Worm (Caenorhabditis elegans) whole organism, L2 larva: ENCODE data around the gene W06D11.3.

Source experiments
- C34F6.9 ChIP-seq: fragments of 150-350 bp; optimal IDR thresholded peaks from 2 replicates; lab custom pipeline; 2014; ENCODE audit warnings: missing biosample characterization, missing genetic modification characterization
- F13H6.1 ChIP-seq: sonication (generic microtip); optimal IDR thresholded peaks from 2 replicates; lab custom pipeline; 2016; ENCODE audit warnings: missing genetic modification characterization, missing compliant biosample characterization
- R02D3.7 ChIP-seq: fragments of 150-350 bp; optimal IDR thresholded peaks from 2 replicates; lab custom pipeline; 2014; ENCODE audit warnings: missing biosample characterization, missing genetic modification characterization
- alr-1 ChIP-seq: fragments of 150-350 bp; optimal IDR thresholded peaks from 2 replicates; lab custom pipeline; 2014; ENCODE audit warnings: missing biosample characterization, missing genetic modification characterization
- aly-2 ChIP-seq: fragments of 150-350 bp; optimal IDR thresholded peaks from 2 replicates; lab custom pipeline; 2014; ENCODE audit warnings: missing biosample characterization, missing genetic modification characterization
- ama-1 ChIP-seq: fragments of 150-350 bp; optimal IDR thresholded peaks from 2 replicates; lab custom pipeline; 2018; ENCODE audit warnings: inconsistent platforms
- ceh-16 ChIP-seq: fragments of 150-350 bp; optimal IDR thresholded peaks from 2 replicates; lab custom pipeline; 2014; ENCODE audit warnings: missing biosample characterization, missing genetic modification characterization
- ceh-82 ChIP-seq: fragments of 150-350 bp; optimal IDR thresholded peaks from 2 replicates; lab custom pipeline; 2014; ENCODE audit warnings: missing biosample characterization, missing genetic modification characterization
- crh-2 ChIP-seq: sonication (generic microtip); optimal IDR thresholded peaks from 2 replicates; lab custom pipeline; 2017; ENCODE audit warnings: missing biosample characterization, missing genetic modification characterization
- dmd-4 ChIP-seq: sonication (generic microtip); optimal IDR thresholded peaks from 2 replicates; lab custom pipeline; 2017; ENCODE audit warnings: missing biosample characterization, missing genetic modification characterization
- egl-27 ChIP-seq: sonication (generic microtip); optimal IDR thresholded peaks from 3 replicates; lab custom pipeline; 2017; ENCODE audit warnings: missing biosample characterization, missing genetic modification reagents, missing genetic modification characterization
- elt-1 ChIP-seq: fragments of 150-350 bp; optimal IDR thresholded peaks from 2 replicates; lab custom pipeline; 2014; ENCODE audit warnings: missing biosample characterization, missing genetic modification characterization
- elt-3 ChIP-seq: sonication (generic microtip); optimal IDR thresholded peaks from 2 replicates; lab custom pipeline; 2017; ENCODE audit warnings: missing biosample characterization, missing genetic modification characterization
- fos-1 ChIP-seq: fragments of 150-350 bp; optimal IDR thresholded peaks from 2 replicates; lab custom pipeline; 2014; ENCODE audit warnings: missing biosample characterization, missing genetic modification characterization
- gmeb-1 ChIP-seq: fragments of 150-350 bp; optimal IDR thresholded peaks from 2 replicates; lab custom pipeline; 2014; ENCODE audit warnings: missing biosample characterization, missing genetic modification characterization
- lin-11 ChIP-seq: fragments of 150-350 bp; sonication (generic microtip); optimal IDR thresholded peaks from 2 replicates; lab custom pipeline; 2014; ENCODE audit warnings: missing biosample characterization, missing genetic modification characterization, inconsistent platforms, mixed read lengths
- lin-13 ChIP-seq: fragments of 150-350 bp; optimal IDR thresholded peaks from 2 replicates; lab custom pipeline; 2014; ENCODE audit warnings: missing biosample characterization, missing genetic modification reagents, missing genetic modification characterization
- lin-39 ChIP-seq: fragments of 150-350 bp; optimal IDR thresholded peaks from 2 replicates; lab custom pipeline; 2014; ENCODE audit warnings: missing biosample characterization, missing genetic modification reagents, missing genetic modification characterization
- mab-5 ChIP-seq: fragments of 150-350 bp; optimal IDR thresholded peaks from 2 replicates; lab custom pipeline; 2014; ENCODE audit warnings: missing biosample characterization, missing genetic modification characterization
- mbf-1 ChIP-seq: sonication (generic microtip); optimal IDR thresholded peaks from 2 replicates; lab custom pipeline; 2017; ENCODE audit warnings: missing biosample characterization, missing genetic modification characterization
- nhr-10 ChIP-seq: sonication (generic microtip); optimal IDR thresholded peaks from 2 replicates; lab custom pipeline; 2017; ENCODE audit warnings: missing biosample characterization, missing genetic modification characterization
- nhr-11 ChIP-seq: fragments of 150-350 bp; optimal IDR thresholded peaks from 2 replicates; lab custom pipeline; 2014; ENCODE audit warnings: missing biosample characterization, missing genetic modification characterization
- nhr-129 ChIP-seq: fragments of 150-350 bp; optimal IDR thresholded peaks from 2 replicates; lab custom pipeline; 2014; ENCODE audit warnings: missing biosample characterization, missing genetic modification characterization
- nhr-21 ChIP-seq: fragments of 150-350 bp; optimal IDR thresholded peaks from 2 replicates; lab custom pipeline; 2014; ENCODE audit warnings: missing biosample characterization, missing genetic modification characterization
- nhr-23 ChIP-seq: fragments of 150-350 bp; optimal IDR thresholded peaks from 2 replicates; lab custom pipeline; 2014; ENCODE audit warnings: missing biosample characterization, missing genetic modification reagents, missing genetic modification characterization
- nhr-237 ChIP-seq: fragments of 150-350 bp; optimal IDR thresholded peaks from 2 replicates; lab custom pipeline; 2014; ENCODE audit warnings: missing biosample characterization, missing genetic modification characterization
- nhr-25 ChIP-seq: fragments of 150-350 bp; sonication (generic microtip); optimal IDR thresholded peaks from 3 replicates; lab custom pipeline; 2014; ENCODE audit warnings: missing biosample characterization, missing genetic modification characterization
- nhr-6 ChIP-seq: fragments of 150-350 bp; optimal IDR thresholded peaks from 2 replicates; lab custom pipeline; 2014; ENCODE audit warnings: missing biosample characterization, missing genetic modification characterization
- sem-4 ChIP-seq: fragments of 150-350 bp; optimal IDR thresholded peaks from 2 replicates; lab custom pipeline; 2014; ENCODE audit warnings: missing biosample characterization, missing genetic modification reagents, missing genetic modification characterization
- skn-1 ChIP-seq: sonication (generic microtip); optimal IDR thresholded peaks from 2 replicates; lab custom pipeline; 2017; ENCODE audit warnings: missing biosample characterization, missing genetic modification characterization
- sma-3 ChIP-seq: sonication (generic microtip); optimal IDR thresholded peaks from 2 replicates; lab custom pipeline; 2016; ENCODE audit warnings: missing genetic modification reagents, missing genetic modification characterization, missing compliant biosample characterization
- sma-9 ChIP-seq, 2 experiments: fragments of 150-350 bp in 1 of 2; sonication (generic microtip) in 1 of 2; optimal IDR thresholded peaks; 2 replicates each; lab custom pipeline; 2014 to 2016; ENCODE audit warnings: missing genetic modification characterization in 2 of 2, mild to moderate bottlenecking in 1 of 2, missing biosample characterization in 1 of 2, missing compliant biosample characterization in 1 of 2, missing genetic modification reagents in 1 of 2, moderate library complexity in 1 of 2
- snpc-4 ChIP-seq: fragments of 150-350 bp; optimal IDR thresholded peaks from 2 replicates; lab custom pipeline; 2014; ENCODE audit warnings: missing biosample characterization, missing genetic modification characterization
- unc-55 ChIP-seq: fragments of 150-350 bp; sonication (generic microtip); optimal IDR thresholded peaks from 3 replicates; lab custom pipeline; 2014; ENCODE audit warnings: missing biosample characterization, missing genetic modification reagents, missing genetic modification characterization
- unc-62 ChIP-seq: fragments of 150-350 bp; optimal IDR thresholded peaks from 2 replicates; lab custom pipeline; 2014; ENCODE audit warnings: missing biosample characterization, missing genetic modification reagents, missing genetic modification characterization
- zag-1 ChIP-seq: fragments of 150-350 bp; optimal IDR thresholded peaks from 2 replicates; lab custom pipeline; 2014; ENCODE audit warnings: missing biosample characterization, missing genetic modification characterization
- ztf-1 ChIP-seq: fragments of 200-800 bp; sonication (Bioruptor generic); conservative IDR thresholded peaks from 2 replicates; pipeline ENCODE4 v1.3.6; 2022; ENCODE audit warnings: missing genetic modification characterization, missing compliant biosample characterization
- ztf-11 ChIP-seq: sonication (generic microtip); optimal IDR thresholded peaks from 2 replicates; lab custom pipeline; 2017; ENCODE audit warnings: missing biosample characterization, missing genetic modification characterization
- ztf-4 ChIP-seq: fragments of 150-350 bp; optimal IDR thresholded peaks from 2 replicates; lab custom pipeline; 2014; ENCODE audit warnings: missing biosample characterization, missing genetic modification characterization

Gene W06D11.3

ce11 chrX:12282911-12283310 is 15.6 kb upstream of the W06D11.3 start, which contains the start of gene C04B4.2:
C04B4.2 (plus strand) TSS chrX:12283281.
- TF ChIP-seq egl-27 (tag; lab: Kevin White, UChicago) (no peak), lin-13 (no peak), nhr-23 (tag; lab: Kevin White, UChicago) (no peak)
- TF ChIP-seq, all 48 proteins: peak for 0

- TF ChIP-seq unc-62 (GFP tag; lab: Kevin White, UChicago) (no peak), mab-5 (no peak), R02D3.7 (tag; lab: Kevin White, UChicago) (no peak), sma-9 (GFP tag; optimal IDR thresholded peaks at IDR 0.05; lab: Kevin White, UChicago) (no peak), sma-9 (tag; optimal IDR thresholded peaks at IDR 0.05; lab: Kevin White, UChicago) (no peak), nhr-6 (tag; lab: Kevin White, UChicago) (no peak), C34F6.9 (tag; lab: Kevin White, UChicago) (no peak), nhr-21 (no peak), ceh-16 (tag; lab: Kevin White, UChicago) (no peak), snpc-4 (no peak), elt-1 (tag; lab: Kevin White, UChicago) (no peak)
These were observed 14.3 kb upstream of the W06D11.3 start for ce11 chrX:12284161-12284560.

ce11 chrX:12285496-12285895 is 13.0 kb upstream of the W06D11.3 start, which contains the start of gene lips-2:
lips-2 (plus strand) TSS chrX:12285796.
- no peak for TF ChIP-seq R02D3.7 (tag; lab: Kevin White, UChicago)
- TF ChIP-seq lin-39 (tag; lab: Kevin White, UChicago) = no peak
- no peak for TF ChIP-seq mbf-1
- no peak for TF ChIP-seq lin-13
- no peak for TF ChIP-seq ceh-16 (tag; lab: Kevin White, UChicago)
- no peak for TF ChIP-seq nhr-10 (tag; lab: Kevin White, UChicago)
- TF ChIP-seq fos-1 (tag; lab: Kevin White, UChicago) = no peak
- TF ChIP-seq mab-5 = no peak
- TF ChIP-seq nhr-129 (tag; lab: Kevin White, UChicago) = no peak
- TF ChIP-seq ceh-82 (tag; lab: Kevin White, UChicago) = no peak
- TF ChIP-seq egl-27 (tag; lab: Kevin White, UChicago) = no peak

- TF ChIP-seq lin-13 (no peak), mab-5 (no peak), dmd-4 (tag; lab: Kevin White, UChicago) (no peak), F13H6.1 (tag; lab: Kevin White, UChicago) (no peak), ztf-11 (tag; lab: Kevin White, UChicago) (no peak), fos-1 (tag; lab: Kevin White, UChicago) (no peak)
- TF ChIP-seq, all 48 proteins: peak for 0
These were observed 10.2 kb upstream of the W06D11.3 start, which contains the start of gene C04B4.5 for ce11 chrX:12288254-12288653. C04B4.5 (minus strand) TSS chrX:12288354.

- TF ChIP-seq R02D3.7 (tag; lab: Kevin White, UChicago) = no peak
- TF ChIP-seq fos-1 (tag; lab: Kevin White, UChicago) = no peak
- TF ChIP-seq ceh-82 (tag; lab: Kevin White, UChicago) = no peak
- no peak for TF ChIP-seq elt-1 (tag; lab: Kevin White, UChicago)
- no peak for TF ChIP-seq nhr-129 (tag; lab: Kevin White, UChicago)
- TF ChIP-seq lin-13 = no peak
- TF ChIP-seq sem-4 = no peak
- TF ChIP-seq skn-1 (tag; lab: Kevin White, UChicago) = no peak
- no peak for TF ChIP-seq egl-27 (tag; lab: Kevin White, UChicago)
- no peak for TF ChIP-seq nhr-11 (tag; lab: Kevin White, UChicago)
- TF ChIP-seq unc-55 = no peak
- TF ChIP-seq ama-1 = no peak
- no peak for TF ChIP-seq sma-3 (GFP tag; lab: Kevin White, UChicago)
- TF ChIP-seq ztf-4 (tag; lab: Kevin White, UChicago) = no peak
- no peak for TF ChIP-seq lin-11 (tag; lab: Kevin White, UChicago)
- no peak for TF ChIP-seq lin-39 (tag; lab: Kevin White, UChicago)
- TF ChIP-seq crh-2 = no peak
- TF ChIP-seq C34F6.9 (tag; lab: Kevin White, UChicago) = no peak
- TF ChIP-seq ztf-11 (tag; lab: Kevin White, UChicago) = no peak
- no peak for TF ChIP-seq elt-3 (tag; lab: Kevin White, UChicago)
These were observed 7.9 kb upstream of the W06D11.3 start, which contains the start of gene C04B4.4 for ce11 chrX:12290539-12290938. C04B4.4 (plus strand) TSS chrX:12290839.

- TF ChIP-seq sem-4 (no peak), aly-2 (tag; lab: Kevin White, UChicago) (no peak), alr-1 (no peak), egl-27 (tag; lab: Kevin White, UChicago) (no peak), C34F6.9 (tag; lab: Kevin White, UChicago) (no peak), gmeb-1 (tag; lab: Kevin White, UChicago) (no peak), ztf-1 (GFP tag; lab: Robert Waterston, UW) (no peak), zag-1 (no peak), nhr-25 (tag; lab: Kevin White, UChicago) (no peak), sma-3 (GFP tag; lab: Kevin White, UChicago) (no peak), nhr-237 (tag; lab: Kevin White, UChicago) (no peak), nhr-11 (tag; lab: Kevin White, UChicago) (no peak)
These were observed 4.2 kb upstream of the W06D11.3 start, which contains the start of gene W06D11.1 for ce11 chrX:12294263-12294662. W06D11.1 (plus strand) TSS chrX:12294563.
